Worm (Caenorhabditis elegans) whole organism, early embryonic: ENCODE results near the gene arrd-11.

Experiments
- ama-1 ChIP-seq: fragments of 150-350 bp; optimal IDR thresholded peaks from 2 replicates; lab custom pipeline; 2014
- ceh-13 ChIP-seq: fragments of 200-800 bp; sonication (Bioruptor generic); optimal IDR thresholded peaks from 2 replicates; lab custom pipeline; 2018; ENCODE audit warnings: mild to moderate bottlenecking, missing genetic modification characterization, missing compliant biosample characterization
- ets-7 ChIP-seq: sonication (generic microtip); optimal IDR thresholded peaks from 2 replicates; lab custom pipeline; 2016; ENCODE audit warnings: missing genotype, missing genetic modification characterization, missing compliant biosample characterization
- scrt-1 ChIP-seq: fragments of 200-800 bp; sonication (Bioruptor generic); IDR thresholded peaks from 2 replicates; pipeline ENCODE4 v1.3.6; 2022; ENCODE audit warnings: missing genetic modification characterization, missing compliant biosample characterization
- tbx-11 ChIP-seq: fragments of 200-800 bp; sonication (Bioruptor generic); IDR thresholded peaks from 2 replicates; pipeline ENCODE4 v1.3.6; 2022; ENCODE audit warnings: missing genetic modification characterization, missing compliant biosample characterization
- tbx-37 ChIP-seq: fragments of 200-800 bp; sonication (Bioruptor generic); conservative IDR thresholded peaks from 2 replicates; pipeline ENCODE4 v1.3.6; 2022; ENCODE audit warnings: missing genetic modification reagents, missing genetic modification characterization, missing compliant biosample characterization

DNA sequence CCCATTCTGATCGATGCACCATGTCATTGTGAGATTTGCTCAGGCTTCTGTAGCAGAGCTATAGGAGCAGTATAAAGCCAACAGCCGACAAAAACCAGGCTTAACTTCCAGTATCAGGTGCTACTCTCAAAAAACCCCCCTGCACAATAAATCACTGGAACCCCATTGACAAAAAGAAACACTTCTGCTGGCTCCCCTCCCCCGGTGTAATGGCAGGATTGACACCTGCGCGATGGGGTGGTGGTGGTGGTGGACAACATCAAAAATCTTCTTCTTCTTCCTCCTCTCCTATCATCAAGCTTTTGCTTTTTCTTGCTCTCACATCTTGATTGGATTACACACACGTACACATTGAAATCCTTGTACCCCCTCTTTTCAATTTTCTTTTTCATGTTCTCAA is 26.5 kb downstream of the arrd-11 start:
- TF ChIP-seq ama-1 (lab: Kevin White, UChicago) (no peak), tbx-37 (GFP tag; lab: Robert Waterston, UW) (no peak), ceh-13 (GFP tag; lab: Kevin White, UChicago) (no peak), ets-7 (tag; lab: Kevin White, UChicago) (no peak), scrt-1 (GFP tag; lab: Robert Waterston, UW) (no peak), tbx-11 (GFP tag; lab: Robert Waterston, UW) (no peak)
